Fruit fly (Drosophila melanogaster): ENCODE data around the gene CG2082.

CG2082 gene

DNA sequence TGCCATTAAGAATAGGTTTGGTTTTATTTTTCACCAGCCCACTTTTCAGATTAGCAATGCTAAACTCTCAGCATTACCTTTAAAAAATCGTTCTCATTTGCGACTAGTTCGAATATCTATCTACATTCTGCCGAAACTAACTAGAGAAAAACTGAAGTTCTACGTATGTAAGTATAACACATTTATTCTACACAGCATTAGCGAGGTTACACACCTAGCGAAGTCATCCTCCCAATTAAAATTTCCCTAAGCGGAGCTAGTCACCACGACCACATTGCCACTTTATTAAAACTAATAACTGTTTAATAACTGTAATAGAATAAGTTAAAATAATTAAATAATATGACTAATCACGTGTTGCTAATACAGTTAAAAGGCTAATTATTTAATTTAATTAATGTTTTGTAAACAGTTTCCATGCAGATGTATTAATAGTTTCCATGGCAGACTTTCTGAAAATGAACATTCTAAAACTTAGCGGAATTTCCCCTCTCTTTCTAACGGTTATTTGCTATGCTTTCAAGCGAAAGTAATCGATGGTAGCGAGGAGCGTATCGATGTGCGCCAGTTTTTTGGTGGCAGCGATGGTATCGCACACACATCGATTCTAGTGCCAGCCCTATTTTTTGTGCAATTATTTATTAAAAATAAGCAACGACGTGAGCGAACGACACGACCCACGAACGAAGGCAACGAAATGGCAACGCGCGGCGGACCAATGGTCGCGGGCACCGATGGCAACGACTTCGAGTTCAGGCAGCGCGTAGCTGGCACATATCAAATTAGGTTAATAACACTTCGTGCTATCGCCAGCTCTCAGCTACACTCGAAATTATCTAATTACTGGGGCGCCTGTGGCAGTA lies 1.9 kb downstream of the CG2082 start, which contains the start of gene jagn (continued):
- TF ChIP-seq CG17912 (GFP tag; optimal IDR thresholded peaks at IDR 0.05) (peak; percentile 54), cwo (GFP tag; optimal IDR thresholded peaks at IDR 0.05) (no peak), Atf-2 (GFP tag; optimal IDR thresholded peaks at IDR 0.05) (peak; percentile 17), cg (GFP tag; optimal IDR thresholded peaks at IDR 0.05) (no peak), abd-A (tag; optimal IDR thresholded peaks at IDR 0.05) (peak; percentile 81), CG12299 (tag; optimal IDR thresholded peaks at IDR 0.05) (no peak), CG17568 (GFP tag; optimal IDR thresholded peaks at IDR 0.05) (no peak), Xbp1 (GFP tag; optimal IDR thresholded peaks at IDR 0.05) (peak; percentile 78), fd96Cb (tag; optimal IDR thresholded peaks at IDR 0.05) (no peak), gce (GFP tag; IDR thresholded peaks at IDR 0.05) (no peak), CG8765 (GFP tag; IDR thresholded peaks at IDR 0.05) (peak; percentile 57; the same call in 1 of the 2 replicates), Dad (GFP tag; optimal IDR thresholded peaks at IDR 0.05) (peak; percentile 48), repo (GFP tag; optimal IDR thresholded peaks at IDR 0.05) (peak; percentile 36), br (optimal IDR thresholded peaks at IDR 0.05) (no peak), pb (GFP tag; optimal IDR thresholded peaks at IDR 0.05) (peak; percentile 14), en (GFP tag; optimal IDR thresholded peaks at IDR 0.05) (no peak), sim (GFP tag; IDR thresholded peaks at IDR 0.05) (no peak), Dip3 (GFP tag; optimal IDR thresholded peaks at IDR 0.05) (peak; percentile 75), Eip74EF (GFP tag; optimal IDR thresholded peaks at IDR 0.05) (peak in 1 of 2 experiments; percentile 15), CG16813 (GFP tag; IDR thresholded peaks at IDR 0.05; ENCODE audit: partially characterized antibody) (peak; percentile 100), CG17802 (tag; optimal IDR thresholded peaks at IDR 0.05) (peak; percentile 36), cad (GFP tag; optimal IDR thresholded peaks at IDR 0.05) (no peak), aop (GFP tag; IDR thresholded peaks at IDR 0.05) (no peak), esg (GFP tag; conservative IDR thresholded peaks at IDR 0.05) (no peak), cas (GFP tag; IDR thresholded peaks at IDR 0.05) (no peak), toy (GFP tag; IDR thresholded peaks at IDR 0.05) (peak; percentile 75), CG2129 (GFP tag; IDR thresholded peaks at IDR 0.05; ENCODE audit: partially characterized antibody) (peak; percentile 98), CG3281 (GFP tag; optimal IDR thresholded peaks at IDR 0.05) (peak; percentile 35), emc (GFP tag; optimal IDR thresholded peaks at IDR 0.05) (peak; percentile 24), fru (optimal IDR thresholded peaks at IDR 0.05) (no peak), pfk (GFP tag; optimal IDR thresholded peaks at IDR 0.05) (no peak), Tbp (GFP tag; optimal IDR thresholded peaks at IDR 0.05) (no peak), CG10267 (tag; optimal IDR thresholded peaks at IDR 0.05) (peak; percentile 73), CG32772 (GFP tag; IDR thresholded peaks at IDR 0.05) (0 out of 2 replicates have a peak, but pooled peaks have one; percentile 38), CG9727 (GFP tag; optimal IDR thresholded peaks at IDR 0.05) (peak; percentile 75), p53 (GFP tag; optimal IDR thresholded peaks at IDR 0.05) (peak; percentile 14), CG2120 (GFP tag; optimal IDR thresholded peaks at IDR 0.05) (peak; percentile 78), btn (GFP tag; optimal IDR thresholded peaks at IDR 0.05) (no peak), BEAF-32 (GFP tag; optimal IDR thresholded peaks at IDR 0.05) (peak; percentile 100), ranshi (GFP tag; IDR thresholded peaks at IDR 0.05) (peak; percentile 70), CG10959 (GFP tag; IDR thresholded peaks at IDR 0.05) (no peak), Fer1 (GFP tag; optimal IDR thresholded peaks at IDR 0.05) (peak; percentile 39), maf-S (GFP tag; optimal IDR thresholded peaks at IDR 0.05) (peak; percentile 46), CG34224 (GFP tag; IDR thresholded peaks at IDR 0.05; ENCODE audit: partially characterized antibody) (peak; percentile 98), sens (GFP tag) (peak; percentile 90), Oaz (GFP tag; IDR thresholded peaks at IDR 0.05) (no peak), H2.0 (GFP tag; IDR thresholded peaks at IDR 0.05) (peak; percentile 73), CG12104 (GFP tag; optimal IDR thresholded peaks at IDR 0.05) (peak; percentile 59), ind (GFP tag; optimal IDR thresholded peaks at IDR 0.05) (peak; percentile 60), CG18476 (GFP tag; optimal IDR thresholded peaks at IDR 0.05) (peak; percentile 23)

Measured in whole organism, embryonic.